Worm (Caenorhabditis elegans): ENCODE measurements around the gene eri-3.

DNA sequence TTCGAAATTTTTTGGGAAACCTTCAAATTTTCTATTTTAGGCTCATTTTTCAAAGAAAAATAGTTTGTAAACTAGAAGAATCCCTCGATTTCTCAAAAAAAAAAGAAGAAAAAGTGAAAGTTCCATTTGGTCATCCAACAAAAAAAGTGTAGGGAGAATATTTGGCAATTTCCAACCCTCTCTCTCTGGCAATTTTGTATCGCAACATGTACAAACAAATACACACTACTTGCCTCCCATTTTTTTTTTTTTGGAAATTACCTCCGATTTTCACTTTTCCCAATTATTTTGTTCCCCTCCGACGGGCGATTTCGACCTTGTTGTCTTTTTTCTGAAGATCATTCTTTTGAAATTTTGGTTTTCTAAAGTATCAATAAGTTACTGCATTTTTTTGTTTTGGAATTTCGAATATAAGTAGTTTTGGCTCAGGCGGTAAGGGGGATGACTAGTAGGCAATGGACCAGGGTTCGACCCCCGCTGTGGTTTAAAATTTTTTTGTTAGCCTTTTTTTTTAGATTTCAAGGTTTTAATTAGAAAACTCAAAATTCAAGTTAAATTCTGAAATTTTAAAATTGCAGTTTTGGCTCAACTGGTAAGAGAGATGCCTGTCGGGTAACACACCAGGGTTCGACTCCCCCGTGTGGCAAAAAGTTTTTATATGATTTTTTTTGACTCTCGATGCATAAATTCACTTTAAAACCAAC is 34.7 kb upstream of the eri-3 start:
- TF ChIP-seq flt-1 (GFP tag; IDR thresholded peaks at IDR 0.05), result no peak
- no peak for TF ChIP-seq sea-1 (GFP tag; conservative IDR thresholded peaks at IDR 0.05)
- no peak for TF ChIP-seq hmg-4 (GFP tag; optimal IDR thresholded peaks at IDR 0.05)
- TF ChIP-seq tra-4 (tag; optimal IDR thresholded peaks at IDR 0.05), result no peak
- TF ChIP-seq ama-1 (optimal IDR thresholded peaks at IDR 0.05), result no peak
- TF ChIP-seq F13C5.2 (tag; optimal IDR thresholded peaks at IDR 0.05), result no peak
- TF ChIP-seq tbx-37 (GFP tag; conservative IDR thresholded peaks at IDR 0.05), result no peak
- TF ChIP-seq ceh-13 (GFP tag; optimal IDR thresholded peaks at IDR 0.05), result no peak
- TF ChIP-seq hnd-1 (tag; optimal IDR thresholded peaks at IDR 0.05), result no peak

Data from whole organism, early embryonic.